Fruit fly (Drosophila melanogaster) whole organism, embryonic: ENCODE measurements around the gene Abl.

ENCODE experiments used
- B-H1 ChIP-seq: fragments of 200-800 bp; sonication (Bioruptor generic); IDR thresholded peaks from 3 replicates; pipeline ENCODE4 v1.3.6; 2022; ENCODE audit warnings: missing biosample characterization, missing genetic modification characterization
- BEAF-32 ChIP-seq: fragments of 200-800 bp; sonication (Bioruptor generic); optimal IDR thresholded peaks from 3 replicates; lab custom pipeline; 2017; ENCODE audit warnings: missing biosample characterization, missing genetic modification characterization, mild to moderate bottlenecking, moderate library complexity, missing genetic modification reagents
- Blimp-1 ChIP-seq: fragments of 200-800 bp; sonication (Bioruptor generic); optimal IDR thresholded peaks from 3 replicates; lab custom pipeline; 2018; ENCODE audit warnings: missing biosample characterization, missing genetic modification characterization, mild to moderate bottlenecking, moderate library complexity, missing genetic modification reagents
- CG10267 ChIP-seq: fragments of 200-800 bp; sonication (Bioruptor generic); optimal IDR thresholded peaks from 2 replicates; lab custom pipeline; 2018; ENCODE audit warnings: missing biosample characterization, mild to moderate bottlenecking, missing genetic modification characterization, moderate library complexity
- CG12071 ChIP-seq: fragments of 200-800 bp; sonication (Bioruptor generic); optimal IDR thresholded peaks from 3 replicates; lab custom pipeline; 2018; ENCODE audit warnings: missing biosample characterization, mild to moderate bottlenecking, missing genetic modification characterization
- CG12391 ChIP-seq: fragments of 200-800 bp; sonication (Bioruptor generic); optimal IDR thresholded peaks from 3 replicates; lab custom pipeline; 2018; ENCODE audit warnings: missing biosample characterization, mild to moderate bottlenecking, missing genetic modification characterization, moderate library complexity
- CG14441 ChIP-seq: fragments of 200-800 bp; sonication (Bioruptor generic); IDR thresholded peaks from 2 replicates; pipeline ENCODE4 v1.3.6; 2022; ENCODE audit warnings: missing biosample characterization, missing genetic modification characterization
- CG14965 ChIP-seq: fragments of 200-800 bp; sonication (Bioruptor generic); optimal IDR thresholded peaks from 2 replicates; lab custom pipeline; 2016; ENCODE audit warnings: missing biosample characterization, missing genetic modification characterization, borderline replicate concordance
- CG15696 ChIP-seq: fragments of 200-800 bp; sonication (Bioruptor generic); optimal IDR thresholded peaks from 2 replicates; lab custom pipeline; 2019; ENCODE audit warnings: missing biosample characterization, mild to moderate bottlenecking, missing genetic modification characterization, moderate library complexity
- CG17612 ChIP-seq: fragments of 200-800 bp; sonication (Bioruptor generic); IDR thresholded peaks from 2 replicates; pipeline ENCODE4 v1.3.6; 2022; ENCODE audit warnings: missing biosample characterization, missing genetic modification characterization
- CG2116 ChIP-seq: fragments of 200-800 bp; sonication (Bioruptor generic); optimal IDR thresholded peaks from 3 replicates; lab custom pipeline; 2018; ENCODE audit warnings: missing biosample characterization, mild to moderate bottlenecking, missing genetic modification characterization
- CG2199 ChIP-seq: fragments of 200-800 bp; sonication (Bioruptor generic); IDR thresholded peaks from 3 replicates; pipeline ENCODE4 v1.3.6; 2022; ENCODE audit warnings: missing biosample characterization, missing genetic modification characterization
- CG31224 ChIP-seq: fragments of 200-800 bp; sonication (Bioruptor generic); IDR thresholded peaks from 2 replicates; pipeline ENCODE4 v1.3.6; 2022; ENCODE audit warnings: missing biosample characterization, missing genetic modification characterization
- CG32767 ChIP-seq: fragments of 200-800 bp; sonication (Bioruptor generic); IDR thresholded peaks from 2 replicates; pipeline ENCODE4 v1.3.6; 2022; ENCODE audit warnings: missing biosample characterization, missing genetic modification characterization
- CG34224 ChIP-seq: fragments of 200-800 bp; sonication (Bioruptor generic); IDR thresholded peaks from 3 replicates; pipeline ENCODE4 v1.3.6; 2022; ENCODE audit warnings: missing biosample characterization, missing genetic modification characterization; ENCODE audit not compliant: partially characterized antibody
- CG3995 ChIP-seq: fragments of 200-800 bp; sonication (Bioruptor generic); optimal IDR thresholded peaks from 3 replicates; lab custom pipeline; 2016; ENCODE audit warnings: missing biosample characterization, missing genetic modification characterization
- CG4707 ChIP-seq: fragments of 200-800 bp; sonication (Bioruptor generic); optimal IDR thresholded peaks from 2 replicates; lab custom pipeline; 2018; ENCODE audit warnings: missing biosample characterization, mild to moderate bottlenecking, missing genetic modification characterization, moderate library complexity
- CG9797 ChIP-seq: fragments of 200-800 bp; sonication (Bioruptor generic); optimal IDR thresholded peaks from 3 replicates; lab custom pipeline; 2018; ENCODE audit warnings: missing biosample characterization, mild to moderate bottlenecking, missing genetic modification characterization
- CTCF ChIP-seq: fragments of 200-800 bp; sonication (Bioruptor generic); optimal IDR thresholded peaks from 2 replicates; lab custom pipeline; 2017; ENCODE audit warnings: missing biosample characterization, mild to moderate bottlenecking, missing genetic modification characterization, moderate library complexity
- Camta ChIP-seq: fragments of 200-800 bp; sonication (Bioruptor generic); optimal IDR thresholded peaks from 2 replicates; lab custom pipeline; 2016; ENCODE audit warnings: missing biosample characterization, missing genetic modification characterization
- Chrac-16 ChIP-seq: fragments of 200-800 bp; sonication (Bioruptor generic); optimal IDR thresholded peaks from 3 replicates; lab custom pipeline; 2016; ENCODE audit warnings: missing biosample characterization, missing genetic modification characterization
- Dll ChIP-seq: fragments of 200-800 bp; sonication (Bioruptor generic); IDR thresholded peaks from 4 replicates; pipeline ENCODE4 v1.3.6; 2022; ENCODE audit warnings: missing biosample characterization, missing genetic modification characterization; ENCODE audit not compliant: partially characterized antibody
- Dp ChIP-seq: fragments of 200-800 bp; sonication (Bioruptor generic); optimal IDR thresholded peaks from 2 replicates; lab custom pipeline; 2018; ENCODE audit warnings: missing biosample characterization, mild to moderate bottlenecking, missing genetic modification characterization, moderate library complexity
- Fer3 ChIP-seq: fragments of 200-800 bp; sonication (Bioruptor generic); optimal IDR thresholded peaks from 2 replicates; lab custom pipeline; 2018; ENCODE audit warnings: missing biosample characterization, mild to moderate bottlenecking, missing genetic modification characterization, moderate library complexity
- Hr3 ChIP-seq: fragments of 200-800 bp; sonication (Bioruptor generic); optimal IDR thresholded peaks from 3 replicates; lab custom pipeline; 2016; ENCODE audit warnings: missing biosample characterization, missing genetic modification characterization
- Med ChIP-seq: fragments of 200-800 bp; sonication (Bioruptor generic); peaks from one replicate; lab custom pipeline; 2016; ENCODE audit warnings: missing biosample characterization, missing genetic modification characterization, mild to moderate bottlenecking, inconsistent platforms, moderate library complexity
- Spps ChIP-seq: fragments of 200-800 bp; sonication (Bioruptor generic); optimal IDR thresholded peaks from 2 replicates; lab custom pipeline; 2018; ENCODE audit warnings: missing biosample characterization, mild to moderate bottlenecking, missing genetic modification characterization
- Sry-β ChIP-seq: fragments of 200-800 bp; sonication (Bioruptor generic); optimal IDR thresholded peaks from 2 replicates; lab custom pipeline; 2018; ENCODE audit warnings: missing biosample characterization, mild to moderate bottlenecking, missing genetic modification characterization, moderate library complexity
- Stat92E ChIP-seq, 3 experiments: fragments of >200 bp in 2 of 3; fragments of 200-800 bp in 1 of 3; sonication (Bioruptor generic) in 1 of 3; optimal IDR thresholded peaks; 2 replicates each; lab custom pipeline; 2017 to 2019; ENCODE audit warnings: missing biosample characterization in 3 of 3, missing genetic modification characterization in 3 of 3, mild to moderate bottlenecking in 1 of 3, moderate library complexity in 1 of 3
- Xbp1 ChIP-seq: fragments of 200-800 bp; sonication (Bioruptor generic); optimal IDR thresholded peaks from 3 replicates; lab custom pipeline; 2016; ENCODE audit warnings: missing biosample characterization, mild to moderate bottlenecking, missing genetic modification characterization
- bigmax ChIP-seq: fragments of 200-800 bp; sonication (Bioruptor generic); optimal IDR thresholded peaks from 2 replicates; lab custom pipeline; 2018; ENCODE audit warnings: missing biosample characterization, mild to moderate bottlenecking, missing genetic modification characterization
- croc ChIP-seq: fragments of 200-800 bp; sonication (Bioruptor generic); conservative IDR thresholded peaks from 3 replicates; pipeline ENCODE4 v1.3.6; 2022; ENCODE audit warnings: missing biosample characterization, missing genetic modification characterization
- esg ChIP-seq: fragments of 200-800 bp; sonication (Bioruptor generic); conservative IDR thresholded peaks from 2 replicates; pipeline ENCODE4 v1.3.6; 2022; ENCODE audit warnings: missing biosample characterization, missing genetic modification characterization
- fd102C ChIP-seq: fragments of 200-800 bp; sonication (Bioruptor generic); optimal IDR thresholded peaks from 2 replicates; lab custom pipeline; 2018; ENCODE audit warnings: missing biosample characterization, mild to moderate bottlenecking, missing genetic modification characterization, moderate library complexity
- gsb-n ChIP-seq: fragments of 200-800 bp; sonication (Bioruptor generic); optimal IDR thresholded peaks from 3 replicates; lab custom pipeline; 2018; ENCODE audit warnings: missing biosample characterization, mild to moderate bottlenecking, missing genetic modification characterization
- h ChIP-seq: fragments of >200 bp; optimal IDR thresholded peaks from 2 replicates; lab custom pipeline; 2017
- lab ChIP-seq: fragments of 200-800 bp; sonication (Bioruptor generic); optimal IDR thresholded peaks from 3 replicates; lab custom pipeline; 2017; ENCODE audit warnings: missing biosample characterization, missing genetic modification characterization, mild to moderate bottlenecking, moderate library complexity, missing genetic modification reagents
- lbe ChIP-seq: fragments of 200-800 bp; sonication (Bioruptor generic); optimal IDR thresholded peaks from 2 replicates; lab custom pipeline; 2016; ENCODE audit warnings: missing biosample characterization, mild to moderate bottlenecking, missing genetic modification characterization
- lola ChIP-seq, 3 experiments: fragments of >200 bp in 2 of 3; fragments of 200-800 bp in 1 of 3; sonication (Bioruptor generic) in 1 of 3; optimal IDR thresholded peaks; 2 replicates each; lab custom pipeline; 2017 to 2019; ENCODE audit warnings: missing biosample characterization in 3 of 3, missing genetic modification characterization in 3 of 3, mild to moderate bottlenecking in 1 of 3, moderate library complexity in 1 of 3
- nau ChIP-seq: fragments of 200-800 bp; sonication (Bioruptor generic); optimal IDR thresholded peaks from 3 replicates; lab custom pipeline; 2017; ENCODE audit warnings: missing biosample characterization, mild to moderate bottlenecking, missing genetic modification characterization, missing genetic modification reagents
- nerfin-2 ChIP-seq: fragments of 200-800 bp; sonication (Bioruptor generic); IDR thresholded peaks from 2 replicates; pipeline ENCODE4 v1.3.6; 2022; ENCODE audit warnings: missing biosample characterization, missing genetic modification characterization; ENCODE audit not compliant: partially characterized antibody
- pita ChIP-seq: fragments of 200-800 bp; sonication (Bioruptor generic); optimal IDR thresholded peaks from 2 replicates; lab custom pipeline; 2017; ENCODE audit warnings: missing biosample characterization, mild to moderate bottlenecking, missing genetic modification characterization
- row ChIP-seq: fragments of 200-800 bp; sonication (Bioruptor generic); IDR thresholded peaks from 3 replicates; pipeline ENCODE4 v1.3.6; 2022; ENCODE audit warnings: missing biosample characterization, missing genetic modification characterization
- salm ChIP-seq: fragments of 200-800 bp; sonication (Bioruptor generic); optimal IDR thresholded peaks from 2 replicates; lab custom pipeline; 2018; ENCODE audit warnings: missing biosample characterization, mild to moderate bottlenecking, missing genetic modification characterization
- sc ChIP-seq, 3 experiments: fragments of >200 bp in 2 of 3; fragments of 200-800 bp in 1 of 3; sonication (Bioruptor generic) in 1 of 3; optimal IDR thresholded peaks; 2 replicates in 2 of 3; 3 replicates in 1 of 3; lab custom pipeline; 2017; ENCODE audit warnings: mild to moderate bottlenecking in 1 of 3, missing biosample characterization in 1 of 3, missing genetic modification characterization in 1 of 3, missing genetic modification reagents in 1 of 3
- ssp ChIP-seq: fragments of 200-800 bp; sonication (Bioruptor generic); IDR thresholded peaks from 2 replicates; pipeline ENCODE4 v1.3.6; 2022; ENCODE audit warnings: missing biosample characterization, missing genetic modification characterization
- tap ChIP-seq: fragments of 200-800 bp; optimal IDR thresholded peaks from 3 replicates; lab custom pipeline; 2019; ENCODE audit warnings: missing biosample characterization, mild to moderate bottlenecking, missing genetic modification characterization, moderate library complexity
- vfl ChIP-seq: fragments of 200-800 bp; sonication (Bioruptor generic); optimal IDR thresholded peaks from 2 replicates; lab custom pipeline; 2016; ENCODE audit warnings: missing biosample characterization, missing genetic modification characterization

Abl gene

dm6 chr3L:16647578-16648113 is at the start of gene Abl (continued):
- peak; percentile 100 for TF ChIP-seq CG10267 (tag; lab: Kevin White, UChicago)
- peak; percentile 56; the same call in 2 of the 3 replicates for TF ChIP-seq row (GFP tag; lab: Robert Waterston, UW)
- TF ChIP-seq CG34224: peak; percentile 64
- TF ChIP-seq ssp (GFP tag; lab: Robert Waterston, UW): peak; percentile 50; the same call in 1 of the 2 replicates
- TF ChIP-seq Stat92E (GFP tag; optimal IDR thresholded peaks at IDR 0.05; lab: Kevin White, UChicago): peak in 1 of 3 experiments; percentile 85
- no peak for TF ChIP-seq CG15696 (tag; lab: Kevin White, UChicago)
- TF ChIP-seq Dll: peak; percentile 81
- no peak for TF ChIP-seq CG31224 (GFP tag; lab: Robert Waterston, UW)
- no peak for TF ChIP-seq sc (optimal IDR thresholded peaks at IDR 0.05; lab: Kevin White, UChicago)
- TF ChIP-seq sc (GFP tag; optimal IDR thresholded peaks at IDR 0.05; lab: Kevin White, UChicago): no peak
- TF ChIP-seq CG4707 (GFP tag; lab: Kevin White, UChicago): no peak
- TF ChIP-seq CG32767: peak; percentile 43; the same call in 1 of the 2 replicates
- peak; percentile 44 for TF ChIP-seq Hr3 (GFP tag; lab: Kevin White, UChicago)
- TF ChIP-seq Fer3 (tag; lab: Kevin White, UChicago): peak; percentile 62
- TF ChIP-seq Spps (tag; lab: Kevin White, UChicago): peak; percentile 33
- 0 out of 3 replicates have a peak, but pooled peaks have one; percentile 20 for TF ChIP-seq B-H1 (GFP tag; lab: Robert Waterston, UW)
- TF ChIP-seq tap (tag; lab: Kevin White, UChicago): peak; percentile 41
- peak; percentile 95 for TF ChIP-seq BEAF-32
- TF ChIP-seq Med: peak; percentile 98
- TF ChIP-seq CG12391 (tag; lab: Kevin White, UChicago): peak; percentile 77
- TF ChIP-seq CG2199: peak; percentile 54; the same call in 1 of the 3 replicates
- peak; percentile 33 for TF ChIP-seq CG12071
- peak; percentile 44 for TF ChIP-seq Blimp-1 (GFP tag; lab: Kevin White, UChicago)
- peak; percentile 88 for TF ChIP-seq CG2116
- TF ChIP-seq lbe (GFP tag; lab: Kevin White, UChicago): peak; percentile 74
- peak; percentile 61 for TF ChIP-seq CTCF (GFP tag; lab: Kevin White, UChicago)
- peak; percentile 89 for TF ChIP-seq vfl (GFP tag; lab: Kevin White, UChicago)
- TF ChIP-seq Xbp1 (GFP tag; lab: Kevin White, UChicago): peak; percentile 82
- peak; percentile 75 for TF ChIP-seq gsb-n (tag; lab: Kevin White, UChicago)
- TF ChIP-seq Camta: peak; percentile 53
- no peak for TF ChIP-seq esg (GFP tag; lab: Robert Waterston, UW)
- peak; percentile 28 for TF ChIP-seq CG3995 (GFP tag; lab: Kevin White, UChicago)
- TF ChIP-seq lab (GFP tag; lab: Kevin White, UChicago): peak; percentile 74
- peak; percentile 50; the same call in 1 of the 2 replicates for TF ChIP-seq nerfin-2 (GFP tag; lab: Robert Waterston, UW)
- peak; percentile 100 for TF ChIP-seq pita (GFP tag; lab: Kevin White, UChicago)
- TF ChIP-seq bigmax (GFP tag; lab: Kevin White, UChicago): peak; percentile 52
- no peak for TF ChIP-seq fd102C
- peak; percentile 23 for TF ChIP-seq CG14965 (GFP tag; lab: Kevin White, UChicago)
- TF ChIP-seq nau (GFP tag; lab: Kevin White, UChicago): no peak
- peak; percentile 19; the same call in 2 of the 3 replicates for TF ChIP-seq croc (GFP tag; lab: Robert Waterston, UW)
- no peak for TF ChIP-seq Sry-β (GFP tag; lab: Kevin White, UChicago)
- peak; percentile 90 for TF ChIP-seq Dp (GFP tag; lab: Kevin White, UChicago)
- TF ChIP-seq Chrac-16 (GFP tag; lab: Kevin White, UChicago): peak; percentile 61
- TF ChIP-seq lola (GFP tag; optimal IDR thresholded peaks at IDR 0.05; lab: Kevin White, UChicago): no peak
- peak; percentile 42 for TF ChIP-seq salm (tag; lab: Kevin White, UChicago)
- 0 out of 2 replicates have a peak, but pooled peaks have one; percentile 20 for TF ChIP-seq CG14441 (GFP tag; lab: Robert Waterston, UW)
- TF ChIP-seq CG9797 (GFP tag; lab: Kevin White, UChicago): peak; percentile 98
- no peak for TF ChIP-seq h (lab: Kevin White, UChicago)
- TF ChIP-seq CG17612 (GFP tag; lab: Robert Waterston, UW): no peak
